Worm (Caenorhabditis elegans): ENCODE results near the gene ZK896.5.

DNA sequence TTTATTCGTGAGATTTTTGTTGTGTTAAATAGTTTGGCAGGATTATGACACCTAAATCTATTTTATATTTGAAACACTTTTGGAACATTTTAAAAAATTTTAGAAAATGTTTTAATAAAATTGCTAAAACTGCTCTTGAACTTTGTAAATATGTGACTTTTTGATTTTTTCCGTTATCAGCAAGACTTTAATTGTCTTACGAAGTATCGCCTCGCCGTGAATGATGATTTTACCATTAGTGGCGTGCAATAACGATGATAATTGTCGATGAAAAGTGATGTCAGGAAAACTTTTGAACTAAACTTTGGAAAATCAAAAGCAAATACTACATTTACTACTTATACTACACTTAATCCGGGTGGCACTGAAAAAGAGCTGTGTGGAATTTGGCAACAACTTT lies 41.1 kb upstream of the ZK896.5 start:
- TF ChIP-seq ama-1 (optimal IDR thresholded peaks at IDR 0.05): no peak
- TF ChIP-seq unc-86 (tag; optimal IDR thresholded peaks at IDR 0.05): no peak
- TF ChIP-seq zag-1 (tag; optimal IDR thresholded peaks at IDR 0.05): no peak
- TF ChIP-seq fkh-8 (tag; optimal IDR thresholded peaks at IDR 0.05): no peak
- no peak for TF ChIP-seq dsc-1 (tag; optimal IDR thresholded peaks at IDR 0.05)
- no peak for TF ChIP-seq lin-15B (tag; optimal IDR thresholded peaks at IDR 0.05)
- TF ChIP-seq snpc-4 (tag; optimal IDR thresholded peaks at IDR 0.05): no peak
- no peak for TF ChIP-seq ceh-82 (tag; optimal IDR thresholded peaks at IDR 0.05)
